Fruit fly (Drosophila melanogaster): ENCODE results near the gene Uch.

DNA sequence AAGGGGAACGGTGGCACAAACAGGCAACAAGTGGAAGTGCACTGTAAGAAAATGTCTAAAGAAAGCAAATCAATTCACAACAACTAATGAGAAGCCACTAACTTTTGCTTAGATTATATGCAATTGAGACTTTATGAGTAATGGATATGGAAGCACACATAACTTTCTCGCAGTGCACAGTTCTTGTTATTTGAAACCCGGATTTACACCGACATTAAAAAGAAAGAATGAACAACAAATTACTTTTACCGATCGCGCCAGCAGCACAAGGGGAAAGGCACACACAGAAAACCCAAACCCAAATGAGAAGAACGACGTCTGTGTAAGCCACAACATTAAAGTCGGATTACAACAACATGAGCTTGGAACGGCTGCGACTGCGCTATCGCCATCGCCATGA, 24.9 kb downstream of the Uch start:
- TF ChIP-seq Mnt (GFP tag; optimal IDR thresholded peaks at IDR 0.05) (no peak), CG11617 (GFP tag; optimal IDR thresholded peaks at IDR 0.05) (no peak), cnc (optimal IDR thresholded peaks at IDR 0.05) (no peak), Clk (GFP tag; optimal IDR thresholded peaks at IDR 0.05) (no peak), CG7045 (GFP tag; optimal IDR thresholded peaks at IDR 0.05) (no peak), kay (GFP tag; ENCODE audit: borderline replicate concordance) (no peak), CG7101 (tag; optimal IDR thresholded peaks at IDR 0.05) (no peak), toe (GFP tag; optimal IDR thresholded peaks at IDR 0.05) (no peak), CG14711 (tag; optimal IDR thresholded peaks at IDR 0.05) (no peak), Hr96 (GFP tag; optimal IDR thresholded peaks at IDR 0.05) (no peak), CG12768 (GFP tag; optimal IDR thresholded peaks at IDR 0.05) (no peak), bab1 (GFP tag; optimal IDR thresholded peaks at IDR 0.05) (no peak)
